Fruit fly (Drosophila melanogaster): ENCODE measurements around the gene CG14565.

dm6 chr3L:21720869-21721268 lies 23.2 kb downstream of the CG14565 start:
- TF ChIP-seq sc (optimal IDR thresholded peaks at IDR 0.05) (no peak), sc (GFP tag; optimal IDR thresholded peaks at IDR 0.05) (no peak), CG14014 (GFP tag; IDR thresholded peaks at IDR 0.05) (no peak), CrebB (tag; optimal IDR thresholded peaks at IDR 0.05) (no peak), Awh (GFP tag; IDR thresholded peaks at IDR 0.05) (no peak), Opbp (GFP tag; IDR thresholded peaks at IDR 0.05; ENCODE audit: partially characterized antibody) (no peak), Lim3 (GFP tag; IDR thresholded peaks at IDR 0.05) (no peak), PHDP (tag; optimal IDR thresholded peaks at IDR 0.05) (no peak), CG14860 (GFP tag; IDR thresholded peaks at IDR 0.05; ENCODE audit: partially characterized antibody) (no peak), CG6854 (GFP tag; optimal IDR thresholded peaks at IDR 0.05) (no peak), Hand (GFP tag; optimal IDR thresholded peaks at IDR 0.05) (no peak), lbe (GFP tag; optimal IDR thresholded peaks at IDR 0.05) (no peak), trem (tag; optimal IDR thresholded peaks at IDR 0.05) (no peak)

All from whole organism, embryonic.